Worm (Caenorhabditis elegans): ENCODE results near the gene sri-20.

Gene sri-20

ce11 chrV:10393708-10394107 lies 25.4 kb downstream of the sri-20 start:
- no peak for TF ChIP-seq unc-39 (tag; optimal IDR thresholded peaks at IDR 0.05)
- no peak for TF ChIP-seq ceh-16 (tag; optimal IDR thresholded peaks at IDR 0.05)
- no peak for TF ChIP-seq R02D3.7 (tag; optimal IDR thresholded peaks at IDR 0.05)

DNA sequence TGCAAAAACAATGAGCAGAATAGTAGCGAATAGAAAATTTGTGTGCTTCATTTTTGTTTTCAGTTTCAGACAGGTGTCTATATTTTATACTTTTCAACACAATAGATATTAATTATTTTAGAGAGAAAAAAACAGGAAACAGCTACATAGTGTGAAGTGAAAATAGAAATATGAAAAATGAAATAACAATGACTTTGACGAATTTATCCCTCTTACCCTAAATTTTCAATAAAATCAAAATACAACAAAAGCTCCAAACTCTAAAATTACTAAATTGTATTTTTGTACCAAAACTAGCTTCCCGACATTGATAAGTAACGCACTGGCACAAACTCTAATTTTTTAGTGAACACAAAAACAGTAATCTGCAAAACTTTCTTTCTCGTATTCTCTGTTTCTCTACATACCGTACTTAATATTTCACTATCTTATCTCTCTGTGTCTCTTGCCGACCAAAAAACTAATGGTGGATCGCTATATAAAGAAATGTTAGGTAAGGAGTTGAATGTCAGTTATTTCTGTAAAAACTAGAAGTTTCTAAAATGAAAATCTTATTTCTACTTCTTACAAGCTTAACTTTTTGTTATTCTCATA lies 26.9 kb downstream of the sri-20 start, which contains the start of the genes col-151 and ugt-1:
Gene col-151, minus strand, starts transcription at position 51 of the 594 bp plus-strand sequence.
Gene ugt-1, plus strand, starts transcription at position 491 of the 594 bp plus-strand sequence.
- no peak for TF ChIP-seq nhr-25 (tag; optimal IDR thresholded peaks at IDR 0.05)
- TF ChIP-seq sea-2 (GFP tag; optimal IDR thresholded peaks at IDR 0.05), result no peak
- TF ChIP-seq ceh-16 (tag; optimal IDR thresholded peaks at IDR 0.05), result no peak
- TF ChIP-seq pqm-1 (tag; optimal IDR thresholded peaks at IDR 0.05), result peak; percentile 59
- peak; percentile 53 for TF ChIP-seq elt-2 (tag; optimal IDR thresholded peaks at IDR 0.05)
- no peak for TF ChIP-seq aly-2 (tag; optimal IDR thresholded peaks at IDR 0.05)
- TF ChIP-seq ceh-9 (tag; optimal IDR thresholded peaks at IDR 0.05), result no peak
- TF ChIP-seq tbx-2 (tag; optimal IDR thresholded peaks at IDR 0.05), result no peak

DNA sequence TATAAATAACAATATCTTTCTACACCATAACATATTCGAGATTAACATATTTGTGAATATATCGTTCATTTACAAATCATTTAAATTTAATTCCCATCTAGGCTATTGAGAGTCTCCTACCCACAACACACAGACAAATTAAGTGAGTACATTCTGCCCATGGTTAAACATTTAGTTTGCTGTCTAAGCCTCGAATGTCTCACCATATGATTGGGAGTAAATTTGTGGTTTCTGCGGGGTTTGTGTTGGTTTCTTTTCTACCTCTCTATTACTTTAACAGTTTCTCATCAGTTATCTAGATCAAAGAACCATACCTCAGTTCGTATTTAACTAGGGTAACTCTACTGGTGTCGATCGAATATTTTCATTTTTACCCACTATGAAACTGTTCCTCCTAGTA lies 30.1 kb downstream of the sri-20 start, which contains the start of gene ugt-2:
Gene ugt-2, plus strand, starts transcription at position 371 of the 400 bp plus-strand sequence.
- TF ChIP-seq pha-4 (tag; optimal IDR thresholded peaks at IDR 0.05) (peak; percentile 9), elt-2 (tag; optimal IDR thresholded peaks at IDR 0.05) (peak; percentile 62), zag-1 (tag; optimal IDR thresholded peaks at IDR 0.05) (no peak), pqm-1 (tag; optimal IDR thresholded peaks at IDR 0.05) (peak; percentile 60)

- no peak for TF ChIP-seq ztf-11 (tag; optimal IDR thresholded peaks at IDR 0.05)
- no peak for TF ChIP-seq lin-15B (tag; optimal IDR thresholded peaks at IDR 0.05)
- TF ChIP-seq hmg-11 (tag; optimal IDR thresholded peaks at IDR 0.05), result no peak
- TF ChIP-seq pqm-1 (tag; optimal IDR thresholded peaks at IDR 0.05), result peak; percentile 80
- TF ChIP-seq elt-1 (tag; optimal IDR thresholded peaks at IDR 0.05), result no peak
- TF ChIP-seq nhr-25 (tag; optimal IDR thresholded peaks at IDR 0.05), result no peak
- TF ChIP-seq snpc-4 (tag; optimal IDR thresholded peaks at IDR 0.05), result no peak
- TF ChIP-seq egl-5 (tag; optimal IDR thresholded peaks at IDR 0.05), result no peak
- no peak for TF ChIP-seq skn-1 (tag; optimal IDR thresholded peaks at IDR 0.05)
- TF ChIP-seq ceh-16 (tag; optimal IDR thresholded peaks at IDR 0.05), result no peak
- peak; percentile 53 for TF ChIP-seq pha-4 (tag; optimal IDR thresholded peaks at IDR 0.05)
- TF ChIP-seq nhr-23 (tag; optimal IDR thresholded peaks at IDR 0.05), result no peak
- no peak for TF ChIP-seq zag-1 (tag; optimal IDR thresholded peaks at IDR 0.05)
- TF ChIP-seq ceh-82 (tag; optimal IDR thresholded peaks at IDR 0.05), result no peak
- no peak for TF ChIP-seq nhr-12 (tag; optimal IDR thresholded peaks at IDR 0.05)
- no peak for TF ChIP-seq lin-39 (tag; optimal IDR thresholded peaks at IDR 0.05)
- TF ChIP-seq daf-12 (tag; optimal IDR thresholded peaks at IDR 0.05), result no peak
- TF ChIP-seq ceh-9 (tag; optimal IDR thresholded peaks at IDR 0.05), result no peak
- no peak for TF ChIP-seq eor-1 (tag; optimal IDR thresholded peaks at IDR 0.05)
- TF ChIP-seq elt-2 (tag; optimal IDR thresholded peaks at IDR 0.05), result peak; percentile 96
- no peak for TF ChIP-seq aly-2 (tag; optimal IDR thresholded peaks at IDR 0.05)
- TF ChIP-seq fkh-2 (tag; optimal IDR thresholded peaks at IDR 0.05), result no peak
- peak; percentile 14 for TF ChIP-seq jun-1 (tag; optimal IDR thresholded peaks at IDR 0.05)
- no peak for TF ChIP-seq fos-1 (tag; optimal IDR thresholded peaks at IDR 0.05)
- TF ChIP-seq mml-1 (tag; optimal IDR thresholded peaks at IDR 0.05), result no peak
- no peak for TF ChIP-seq unc-39 (tag; optimal IDR thresholded peaks at IDR 0.05)
- no peak for TF ChIP-seq elt-3 (tag; optimal IDR thresholded peaks at IDR 0.05)
- no peak for TF ChIP-seq R02D3.7 (tag; optimal IDR thresholded peaks at IDR 0.05)
- TF ChIP-seq mdl-1 (tag; optimal IDR thresholded peaks at IDR 0.05), result no peak
- TF ChIP-seq ztf-4 (tag; optimal IDR thresholded peaks at IDR 0.05), result no peak
- no peak for TF ChIP-seq tbx-2 (tag; optimal IDR thresholded peaks at IDR 0.05)
- no peak for TF ChIP-seq sea-2 (GFP tag; optimal IDR thresholded peaks at IDR 0.05)
These were observed 30.9 kb downstream of the sri-20 start for ce11 chrV:10399290-10399689.

DNA sequence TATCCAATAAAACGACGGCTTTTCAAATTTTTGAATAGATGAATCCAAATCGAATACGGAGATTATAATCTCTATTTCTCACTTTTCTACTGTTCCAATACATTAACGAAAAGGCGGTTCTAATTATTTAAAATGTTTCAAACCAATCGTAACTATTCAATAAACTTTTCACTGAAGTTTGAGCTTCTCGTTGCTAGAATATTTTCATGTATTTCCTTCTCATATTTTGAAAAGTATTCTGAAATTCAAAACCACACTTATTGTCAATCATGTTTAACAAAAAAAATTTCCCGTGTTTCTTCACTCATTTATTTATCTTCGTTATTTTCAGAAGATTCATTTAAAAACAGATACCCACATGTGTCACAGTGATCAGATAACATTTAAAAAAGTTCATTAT lies 34.4 kb downstream of the sri-20 start, which contains the start of gene F15H10.8:
Gene F15H10.8, minus strand, starts transcription at position 101 of the 400 bp plus-strand sequence.
- no peak for TF ChIP-seq pqm-1 (tag; optimal IDR thresholded peaks at IDR 0.05)
- TF ChIP-seq tbx-2 (tag; optimal IDR thresholded peaks at IDR 0.05), result no peak
- no peak for TF ChIP-seq nhr-67 (tag; optimal IDR thresholded peaks at IDR 0.05)
- TF ChIP-seq ama-1 (optimal IDR thresholded peaks at IDR 0.05), result no peak
- no peak for TF ChIP-seq ceh-28 (tag; optimal IDR thresholded peaks at IDR 0.05)
- TF ChIP-seq snpc-4 (tag; optimal IDR thresholded peaks at IDR 0.05), result no peak
- no peak for TF ChIP-seq zag-1 (tag; optimal IDR thresholded peaks at IDR 0.05)
- TF ChIP-seq pha-4 (tag; optimal IDR thresholded peaks at IDR 0.05), result no peak
- no peak for TF ChIP-seq skn-1 (tag; optimal IDR thresholded peaks at IDR 0.05)
- TF ChIP-seq ceh-9 (tag; optimal IDR thresholded peaks at IDR 0.05), result no peak
- no peak for TF ChIP-seq nhr-11 (tag; optimal IDR thresholded peaks at IDR 0.05)
- TF ChIP-seq fos-1 (tag; optimal IDR thresholded peaks at IDR 0.05), result no peak
- no peak for TF ChIP-seq nhr-12 (tag; optimal IDR thresholded peaks at IDR 0.05)
- TF ChIP-seq ceh-16 (tag; optimal IDR thresholded peaks at IDR 0.05), result no peak
- TF ChIP-seq elt-1 (tag; optimal IDR thresholded peaks at IDR 0.05), result no peak
- TF ChIP-seq nhr-237 (tag; optimal IDR thresholded peaks at IDR 0.05), result no peak
- TF ChIP-seq lsy-12 (tag; optimal IDR thresholded peaks at IDR 0.05), result no peak

Measured in whole organism, L3 larva.